Worm (Caenorhabditis elegans): ENCODE results near the gene zzz-1.

The zzz-1 gene

DNA sequence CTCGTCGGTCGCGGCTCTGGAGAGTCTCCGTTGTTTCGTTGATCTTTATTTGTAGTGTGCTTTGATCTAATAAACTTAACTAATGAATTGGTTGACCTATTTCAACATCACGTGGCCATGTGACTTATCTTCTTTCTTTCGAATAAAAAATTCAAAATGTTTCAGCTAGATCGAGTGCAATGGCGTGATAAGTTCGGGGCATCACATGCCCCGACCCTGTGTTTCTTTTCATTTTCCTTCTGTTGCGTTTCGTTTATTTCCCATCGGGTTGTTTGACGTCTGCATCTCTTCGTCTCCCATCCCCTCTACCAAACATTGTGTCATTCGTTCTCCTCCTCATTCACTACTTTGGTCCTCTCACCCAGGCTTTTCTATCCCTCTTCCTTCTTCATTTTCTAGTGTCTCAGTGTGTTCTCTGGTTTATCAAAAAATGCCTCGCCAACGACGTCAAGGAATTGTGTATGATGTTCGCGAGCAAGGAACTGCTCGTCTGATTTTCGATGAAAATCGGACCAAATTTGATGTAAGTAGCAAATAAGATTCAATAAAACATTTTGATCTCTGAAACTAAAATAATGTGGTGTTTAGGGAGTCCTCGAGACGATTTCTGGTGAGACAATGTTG is 42.8 kb upstream of the zzz-1 start, which contains the start of gene F17C11.4 (continued):
- TF ChIP-seq nhr-84 (tag; optimal IDR thresholded peaks at IDR 0.05) (no peak), fkh-4 (tag; optimal IDR thresholded peaks at IDR 0.05; ENCODE audit: borderline replicate concordance) (no peak), unc-86 (tag; optimal IDR thresholded peaks at IDR 0.05) (peak; percentile 56), sup-37 (GFP tag; optimal IDR thresholded peaks at IDR 0.05) (no peak), C04F5.9 (tag; optimal IDR thresholded peaks at IDR 0.05) (peak; percentile 25), snu-23 (GFP tag; optimal IDR thresholded peaks at IDR 0.05) (peak; percentile 95), unc-30 (tag; optimal IDR thresholded peaks at IDR 0.05) (no peak), unc-98 (GFP tag; IDR thresholded peaks at IDR 0.05) (peak; percentile 57; the same call in 1 of the 2 replicates), aha-1 (tag; optimal IDR thresholded peaks at IDR 0.05) (no peak), efl-1 (optimal IDR thresholded peaks at IDR 0.05) (peak; percentile 43 to 51), efl-1 (GFP tag; optimal IDR thresholded peaks at IDR 0.05 in 1 of 2) (peak; percentile 43 to 94), skn-1 (tag; optimal IDR thresholded peaks at IDR 0.05) (peak; percentile 35), egl-27 (tag; optimal IDR thresholded peaks at IDR 0.05) (peak; percentile 59 to 60)

- TF ChIP-seq blmp-1 (tag; optimal IDR thresholded peaks at IDR 0.05): peak; percentile 86
- TF ChIP-seq fos-1 (tag; optimal IDR thresholded peaks at IDR 0.05): no peak
- TF ChIP-seq jun-1 (tag; optimal IDR thresholded peaks at IDR 0.05): no peak
- no peak for TF ChIP-seq C16A3.4 (tag; optimal IDR thresholded peaks at IDR 0.05)
- TF ChIP-seq sptf-1 (tag; optimal IDR thresholded peaks at IDR 0.05): no peak
Measured at ce11 chrV:10949511-10949910, 40.5 kb upstream of the zzz-1 start, which contains the start of gene col-153. Gene col-153 (plus strand): TSS chrV:10949811.

ce11 chrV:10947930-10948329 is 39.0 kb upstream of the zzz-1 start, which contains the start of gene F17C11.2:
Gene F17C11.2 (plus strand): TSS chrV:10948230.
- TF ChIP-seq unc-30 (tag; optimal IDR thresholded peaks at IDR 0.05) (no peak), efl-1 (optimal IDR thresholded peaks at IDR 0.05) (no peak), efl-1 (GFP tag; optimal IDR thresholded peaks at IDR 0.05 in 1 of 2) (peak in 1 of 2 experiments; percentile 3)

DNA sequence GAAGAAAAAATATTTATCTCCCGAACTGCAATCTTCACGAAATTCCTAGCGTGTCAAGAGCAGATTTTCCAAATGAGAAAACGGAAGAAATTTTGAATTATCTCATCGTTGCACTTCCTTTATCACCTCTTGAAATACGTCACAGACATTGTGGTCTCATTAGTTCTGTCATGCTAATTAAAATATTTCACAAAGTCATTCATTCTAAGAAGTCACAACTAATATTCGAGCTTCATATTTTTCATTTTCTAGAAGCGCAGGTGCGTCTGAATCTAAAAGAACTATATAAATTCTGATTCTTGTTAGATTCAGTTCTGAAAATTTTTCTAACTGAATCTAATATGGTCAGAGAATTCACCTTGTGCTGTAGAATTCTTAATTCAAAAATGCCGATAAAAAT is 38.2 kb upstream of the zzz-1 start:
- TF ChIP-seq ceh-8 (GFP tag; optimal IDR thresholded peaks at IDR 0.05) (peak; percentile 67), hlh-4 (tag; optimal IDR thresholded peaks at IDR 0.05) (no peak), lin-15B (tag; optimal IDR thresholded peaks at IDR 0.05) (no peak), fkh-10 (GFP tag; optimal IDR thresholded peaks at IDR 0.05) (peak; percentile 33), nhr-47 (tag; optimal IDR thresholded peaks at IDR 0.05) (peak; percentile 38), fkh-8 (tag; optimal IDR thresholded peaks at IDR 0.05) (peak; percentile 64), dpl-1 (GFP tag; optimal IDR thresholded peaks at IDR 0.05) (no peak), nhr-71 (tag; optimal IDR thresholded peaks at IDR 0.05) (peak; percentile 55), vab-15 (tag; optimal IDR thresholded peaks at IDR 0.05) (no peak), unc-30 (tag; optimal IDR thresholded peaks at IDR 0.05) (no peak)

DNA sequence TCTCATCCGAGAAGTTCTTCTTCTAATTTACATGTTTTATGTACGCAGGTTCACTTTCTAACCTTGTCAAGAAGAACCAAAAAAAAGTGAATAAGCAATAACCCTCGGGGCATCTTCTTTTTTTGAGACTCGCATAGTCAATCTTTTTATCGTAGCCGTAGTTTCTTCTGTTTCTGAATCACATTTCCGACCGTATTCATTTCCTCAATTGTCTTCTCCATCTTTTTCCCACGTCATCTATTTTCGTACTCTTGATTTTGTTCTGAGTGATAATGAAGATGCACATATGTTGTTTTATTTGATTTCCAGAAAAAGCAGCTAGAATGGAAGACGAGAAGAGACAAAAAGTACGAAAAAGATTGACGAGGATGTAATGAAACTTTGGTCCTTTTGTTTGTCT is 35.9 kb upstream of the zzz-1 start:
- TF ChIP-seq ceh-8 (GFP tag; optimal IDR thresholded peaks at IDR 0.05) (no peak), sup-37 (GFP tag; optimal IDR thresholded peaks at IDR 0.05) (no peak), F16B12.6 (tag; optimal IDR thresholded peaks at IDR 0.05) (no peak), alr-1 (tag; optimal IDR thresholded peaks at IDR 0.05; ENCODE audit: borderline replicate concordance) (no peak), mep-1 (tag; optimal IDR thresholded peaks at IDR 0.05) (no peak), dsc-1 (tag; optimal IDR thresholded peaks at IDR 0.05) (no peak), unc-30 (tag; optimal IDR thresholded peaks at IDR 0.05) (no peak), tlp-1 (tag; optimal IDR thresholded peaks at IDR 0.05) (no peak), ces-1 (GFP tag; optimal IDR thresholded peaks at IDR 0.05) (peak; percentile 5), ceh-82 (tag; optimal IDR thresholded peaks at IDR 0.05) (no peak), hpl-2 (GFP tag; optimal IDR thresholded peaks at IDR 0.05) (no peak), xbp-1 (tag; optimal IDR thresholded peaks at IDR 0.05) (no peak), dpl-1 (GFP tag; optimal IDR thresholded peaks at IDR 0.05) (no peak), hlh-4 (tag; optimal IDR thresholded peaks at IDR 0.05) (no peak), egl-27 (tag; optimal IDR thresholded peaks at IDR 0.05) (no peak), fkh-10 (GFP tag; optimal IDR thresholded peaks at IDR 0.05) (peak; percentile 82), nhr-47 (tag; optimal IDR thresholded peaks at IDR 0.05) (no peak), lin-13 (GFP tag; optimal IDR thresholded peaks at IDR 0.05) (no peak), ceh-88 (GFP tag; IDR thresholded peaks at IDR 0.05) (no peak), nhr-28 (tag; optimal IDR thresholded peaks at IDR 0.05) (no peak), unc-86 (tag; optimal IDR thresholded peaks at IDR 0.05) (no peak), unc-62 (GFP tag; optimal IDR thresholded peaks at IDR 0.05) (no peak), nhr-11 (tag; optimal IDR thresholded peaks at IDR 0.05) (no peak), lin-35 (GFP tag; optimal IDR thresholded peaks at IDR 0.05) (no peak), lin-15B (tag; optimal IDR thresholded peaks at IDR 0.05) (no peak), egl-13 (tag; optimal IDR thresholded peaks at IDR 0.05) (no peak), elt-2 (tag; optimal IDR thresholded peaks at IDR 0.05) (no peak)

Measured in whole organism, L1 larva.